Worm (Caenorhabditis elegans) whole organism, late embryonic: ENCODE measurements around the gene ZK381.2.

Experiments used
- C08G9.2 ChIP-seq: sonication (generic microtip); optimal IDR thresholded peaks from 2 replicates; lab custom pipeline; 2016; ENCODE audit warnings: mild to moderate bottlenecking, missing genetic modification characterization, moderate library complexity, missing compliant biosample characterization
- C38D4.7 ChIP-seq: fragments of 200-800 bp; sonication (Bioruptor generic); optimal IDR thresholded peaks from 2 replicates; lab custom pipeline; 2018; ENCODE audit warnings: mild to moderate bottlenecking, missing genetic modification characterization, moderate library complexity, missing compliant biosample characterization
- F13H6.1 ChIP-seq: sonication (generic microtip); optimal IDR thresholded peaks from 2 replicates; lab custom pipeline; 2016; ENCODE audit warnings: missing genetic modification characterization, missing compliant biosample characterization
- K02D7.2 ChIP-seq: sonication (generic microtip); optimal IDR thresholded peaks from 2 replicates; lab custom pipeline; 2017; ENCODE audit warnings: mild to moderate bottlenecking, missing genetic modification characterization, missing compliant biosample characterization
- K09A11.1 ChIP-seq: sonication (generic microtip); optimal IDR thresholded peaks from 2 replicates; lab custom pipeline; 2017; ENCODE audit warnings: antibody characterized with exemption, mild to moderate bottlenecking, missing genetic modification characterization, missing compliant biosample characterization; ENCODE audit not compliant: insufficient read depth
- T23F11.4 ChIP-seq: fragments of 200-800 bp; sonication (Bioruptor generic); optimal IDR thresholded peaks from 2 replicates; lab custom pipeline; 2018; ENCODE audit warnings: mild to moderate bottlenecking, missing genetic modification characterization, missing compliant biosample characterization
- Y22D7AL.16 ChIP-seq: sonication (generic microtip); optimal IDR thresholded peaks from 2 replicates; lab custom pipeline; 2016; ENCODE audit warnings: missing genetic modification characterization, missing compliant biosample characterization
- ahr-1 ChIP-seq: sonication (generic microtip); optimal IDR thresholded peaks from 2 replicates; lab custom pipeline; 2016; ENCODE audit warnings: missing genetic modification characterization, missing compliant biosample characterization
- ama-1 ChIP-seq: fragments of 150-350 bp; optimal IDR thresholded peaks from 2 replicates; lab custom pipeline; 2014
- ceh-14 ChIP-seq: sonication (generic microtip); optimal IDR thresholded peaks from 2 replicates; lab custom pipeline; 2016; ENCODE audit warnings: missing genotype, missing genetic modification characterization, missing compliant biosample characterization
- ceh-24 ChIP-seq: sonication (generic microtip); optimal IDR thresholded peaks from 2 replicates; lab custom pipeline; 2016; ENCODE audit warnings: mild to moderate bottlenecking, missing genetic modification characterization, missing compliant biosample characterization
- ceh-30 ChIP-seq: fragments of 150-350 bp; optimal IDR thresholded peaks from 2 replicates; lab custom pipeline; 2014; ENCODE audit warnings: missing biosample characterization, missing genetic modification characterization
- ceh-48 ChIP-seq: sonication (generic microtip); optimal IDR thresholded peaks from 2 replicates; lab custom pipeline; 2016; ENCODE audit warnings: missing genetic modification characterization, inconsistent platforms, missing compliant biosample characterization
- ceh-6 ChIP-seq: fragments of 200-800 bp; sonication (Bioruptor generic); optimal IDR thresholded peaks from 2 replicates; lab custom pipeline; 2018; ENCODE audit warnings: mild to moderate bottlenecking, missing genetic modification characterization, missing compliant biosample characterization
- dmd-4 ChIP-seq: sonication (generic microtip); optimal IDR thresholded peaks from 2 replicates; lab custom pipeline; 2016; ENCODE audit warnings: borderline replicate concordance, missing genetic modification characterization, missing compliant biosample characterization
- dve-1 ChIP-seq: sonication (generic microtip); optimal IDR thresholded peaks from 2 replicates; lab custom pipeline; 2017; ENCODE audit warnings: antibody characterized with exemption, mild to moderate bottlenecking, missing genetic modification characterization, missing compliant biosample characterization
- ets-4 ChIP-seq: sonication (generic microtip); optimal IDR thresholded peaks from 2 replicates; lab custom pipeline; 2016; ENCODE audit warnings: missing genetic modification characterization, missing compliant biosample characterization
- fkh-10 ChIP-seq: fragments of 150-350 bp; optimal IDR thresholded peaks from 2 replicates; lab custom pipeline; 2014; ENCODE audit warnings: missing biosample characterization, missing genetic modification reagents, missing genetic modification characterization
- gmeb-2 ChIP-seq: sonication (generic microtip); optimal IDR thresholded peaks from 2 replicates; lab custom pipeline; 2016; ENCODE audit warnings: missing genetic modification characterization, inconsistent platforms, missing compliant biosample characterization
- hlh-15 ChIP-seq: sonication (generic microtip); optimal IDR thresholded peaks from 2 replicates; lab custom pipeline; 2016; ENCODE audit warnings: missing genetic modification characterization, missing compliant biosample characterization
- hlh-30 ChIP-seq: sonication (generic microtip); optimal IDR thresholded peaks from 2 replicates; lab custom pipeline; 2017; ENCODE audit warnings: antibody characterized with exemption, missing genetic modification characterization, missing compliant biosample characterization; ENCODE audit not compliant: insufficient read depth
- hlh-6 ChIP-seq: sonication (generic microtip); optimal IDR thresholded peaks from 2 replicates; lab custom pipeline; 2016; ENCODE audit warnings: missing genotype, missing genetic modification characterization, missing compliant biosample characterization
- hlh-8 ChIP-seq: sonication (generic microtip); optimal IDR thresholded peaks from 2 replicates; lab custom pipeline; 2016; ENCODE audit warnings: missing genotype, missing genetic modification characterization, missing compliant biosample characterization
- madf-2 ChIP-seq: sonication (generic microtip); optimal IDR thresholded peaks from 2 replicates; lab custom pipeline; 2017; ENCODE audit warnings: missing genetic modification characterization, missing compliant biosample characterization
- mec-3 ChIP-seq: sonication (generic microtip); optimal IDR thresholded peaks from 2 replicates; lab custom pipeline; 2016; ENCODE audit warnings: borderline replicate concordance, missing genetic modification characterization, missing compliant biosample characterization
- nhr-11 ChIP-seq: fragments of 150-350 bp; optimal IDR thresholded peaks from 2 replicates; lab custom pipeline; 2014; ENCODE audit warnings: missing biosample characterization, missing genetic modification characterization
- odd-2 ChIP-seq: sonication (generic microtip); optimal IDR thresholded peaks from 2 replicates; lab custom pipeline; 2017; ENCODE audit warnings: antibody characterized with exemption, mild to moderate bottlenecking, missing genetic modification characterization, missing compliant biosample characterization
- pat-9 ChIP-seq: fragments of 200-800 bp; sonication (Bioruptor generic); optimal IDR thresholded peaks from 2 replicates; lab custom pipeline; 2018; ENCODE audit warnings: mild to moderate bottlenecking, missing genetic modification characterization, moderate library complexity, missing compliant biosample characterization
- pax-1 ChIP-seq: fragments of 150-350 bp; optimal IDR thresholded peaks from 2 replicates; lab custom pipeline; 2014; ENCODE audit warnings: missing biosample characterization, missing genetic modification characterization
- pha-2 ChIP-seq: sonication (generic microtip); optimal IDR thresholded peaks from 2 replicates; lab custom pipeline; 2017; ENCODE audit warnings: mild to moderate bottlenecking, missing genetic modification characterization, missing compliant biosample characterization
- pqm-1 ChIP-seq: sonication (generic microtip); optimal IDR thresholded peaks from 2 replicates; lab custom pipeline; 2016; ENCODE audit warnings: missing genetic modification characterization, missing compliant biosample characterization
- pros-1 ChIP-seq: fragments of 150-350 bp; optimal IDR thresholded peaks from 2 replicates; lab custom pipeline; 2014; ENCODE audit warnings: missing biosample characterization, missing genetic modification reagents, missing genetic modification characterization
- ref-2 ChIP-seq: sonication (generic microtip); optimal IDR thresholded peaks from 2 replicates; lab custom pipeline; 2016; ENCODE audit warnings: missing genetic modification characterization, missing compliant biosample characterization
- sdc-2 ChIP-seq: sonication (generic microtip); optimal IDR thresholded peaks from 2 replicates; lab custom pipeline; 2016; ENCODE audit warnings: missing genotype, missing genetic modification characterization, missing compliant biosample characterization
- sox-4 ChIP-seq: sonication (generic microtip); optimal IDR thresholded peaks from 2 replicates; lab custom pipeline; 2017; ENCODE audit warnings: mild to moderate bottlenecking, missing genetic modification characterization, inconsistent platforms, missing compliant biosample characterization
- syd-9 ChIP-seq: sonication (generic microtip); optimal IDR thresholded peaks from 2 replicates; lab custom pipeline; 2016; ENCODE audit warnings: mild to moderate bottlenecking, missing genetic modification characterization, moderate library complexity, missing compliant biosample characterization
- unc-42 ChIP-seq: sonication (generic microtip); optimal IDR thresholded peaks from 2 replicates; lab custom pipeline; 2016; ENCODE audit warnings: missing genotype, missing genetic modification characterization, missing compliant biosample characterization
- unc-55 ChIP-seq: sonication (generic microtip); optimal IDR thresholded peaks from 2 replicates; lab custom pipeline; 2017; ENCODE audit warnings: missing biosample characterization, missing genetic modification reagents, missing genetic modification characterization
- unc-86 ChIP-seq: sonication (generic microtip); optimal IDR thresholded peaks from 2 replicates; lab custom pipeline; 2016; ENCODE audit warnings: missing genetic modification characterization, missing compliant biosample characterization

The ZK381.2 gene

DNA sequence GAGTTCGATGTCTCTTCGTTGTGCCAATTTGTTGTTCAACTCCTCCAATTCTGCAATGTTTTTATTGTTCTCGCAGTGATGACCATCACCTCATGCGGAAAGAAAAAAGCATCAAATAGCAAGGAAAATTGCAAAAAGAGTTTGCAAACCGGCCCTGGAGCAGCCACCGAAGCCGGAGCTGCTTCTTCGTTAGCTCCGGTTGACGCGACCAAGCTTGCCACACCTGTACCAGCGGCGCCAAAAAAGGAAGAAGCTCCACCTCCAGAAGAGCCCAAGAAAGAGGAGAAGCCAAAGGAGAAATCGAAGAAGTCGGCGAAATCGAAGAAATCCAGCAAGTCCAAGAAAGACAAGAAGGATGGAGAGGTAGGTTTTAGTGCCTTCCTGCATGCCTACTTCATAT, 44.9 kb downstream of the ZK381.2 start:
- TF ChIP-seq hlh-30 (tag; lab: Kevin White, UChicago), result no peak
- TF ChIP-seq sdc-2 (tag; lab: Kevin White, UChicago), result no peak
- TF ChIP-seq hlh-15 (tag; lab: Kevin White, UChicago), result no peak
- TF ChIP-seq ceh-14 (tag; lab: Kevin White, UChicago), result no peak
- TF ChIP-seq ceh-48 (tag; lab: Kevin White, UChicago), result no peak
- TF ChIP-seq ceh-6 (GFP tag; lab: Kevin White, UChicago), result no peak
- TF ChIP-seq unc-86 (tag; lab: Kevin White, UChicago), result no peak
- TF ChIP-seq nhr-11 (tag; lab: Kevin White, UChicago), result no peak
- no peak for TF ChIP-seq ahr-1
- no peak for TF ChIP-seq pros-1 (tag; lab: Kevin White, UChicago)
- TF ChIP-seq hlh-6 (tag; lab: Kevin White, UChicago), result no peak
- TF ChIP-seq F13H6.1 (tag; lab: Kevin White, UChicago), result no peak
- TF ChIP-seq dve-1, result no peak
- TF ChIP-seq syd-9 (tag; lab: Kevin White, UChicago), result no peak
- TF ChIP-seq Y22D7AL.16 (tag; lab: Kevin White, UChicago), result no peak

DNA sequence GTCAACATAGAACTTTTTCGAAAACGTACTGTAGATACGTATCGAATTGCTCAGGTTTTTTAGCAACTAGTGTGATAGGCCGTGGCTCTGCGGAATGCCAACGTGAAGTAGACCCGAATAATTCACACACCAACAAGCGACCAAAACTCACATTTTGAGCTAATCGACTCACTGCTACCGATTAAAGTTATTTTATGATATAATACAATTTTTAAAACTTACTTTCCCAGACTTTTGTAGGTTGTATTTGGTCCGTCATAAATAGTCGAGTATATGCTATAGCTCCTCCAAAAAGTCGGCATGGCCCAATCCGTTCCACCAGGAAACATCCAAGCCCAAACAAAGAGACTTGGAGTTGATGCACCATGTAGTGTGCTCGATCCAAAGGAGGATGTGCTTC, 45.5 kb downstream of the ZK381.2 start, which contains the start of gene C25A8.1:
C25A8.1 (plus strand) TSS at position 301 of the 400 bp plus-strand sequence.
- TF ChIP-seq gmeb-2 (tag; lab: Kevin White, UChicago), result no peak
- TF ChIP-seq T23F11.4 (GFP tag; lab: Kevin White, UChicago), result no peak
- TF ChIP-seq madf-2 (tag; lab: Kevin White, UChicago), result no peak
- no peak for TF ChIP-seq dmd-4 (tag; lab: Kevin White, UChicago)
- TF ChIP-seq pax-1 (tag; lab: Kevin White, UChicago), result no peak
- TF ChIP-seq unc-42 (tag; lab: Kevin White, UChicago), result no peak
- no peak for TF ChIP-seq hlh-8 (tag; lab: Kevin White, UChicago)
- no peak for TF ChIP-seq pqm-1
- TF ChIP-seq pha-2, result no peak
- TF ChIP-seq ceh-24 (tag; lab: Kevin White, UChicago), result no peak
- TF ChIP-seq ceh-6 (GFP tag; lab: Kevin White, UChicago), result no peak
- TF ChIP-seq ceh-30 (tag; lab: Kevin White, UChicago), result no peak
- TF ChIP-seq fkh-10, result no peak
- TF ChIP-seq ets-4 (tag; lab: Kevin White, UChicago), result no peak
- no peak for TF ChIP-seq Y22D7AL.16 (tag; lab: Kevin White, UChicago)
- TF ChIP-seq C38D4.7 (GFP tag; lab: Kevin White, UChicago), result no peak
- TF ChIP-seq ama-1, result no peak

DNA sequence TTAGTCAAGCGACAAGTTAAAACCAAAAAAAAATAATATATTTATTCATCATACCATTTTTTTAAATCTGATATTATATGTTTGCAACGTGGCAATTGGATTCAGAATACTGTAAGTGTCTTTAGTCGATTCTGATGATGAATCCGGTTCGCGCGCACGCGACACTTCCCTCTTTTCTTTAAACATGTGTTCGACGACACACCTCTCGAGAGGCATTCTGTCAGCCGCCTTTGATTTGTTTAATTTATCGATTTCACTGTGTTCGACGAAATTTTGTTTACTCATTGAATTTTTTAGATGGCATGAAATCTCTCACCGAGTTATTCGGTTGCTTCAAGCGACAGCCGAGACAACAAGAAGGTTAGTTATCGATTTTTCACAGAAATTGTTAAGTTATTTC, 46.4 kb downstream of the ZK381.2 start, which contains the start of gene trxr-1:
trxr-1 (plus strand) TSS at position 227 of the 400 bp plus-strand sequence.
- TF ChIP-seq Y22D7AL.16 (tag; lab: Kevin White, UChicago), result no peak
- no peak for TF ChIP-seq unc-55 (GFP tag; lab: Kevin White, UChicago)
- TF ChIP-seq K09A11.1 (tag; lab: Kevin White, UChicago), result no peak

DNA sequence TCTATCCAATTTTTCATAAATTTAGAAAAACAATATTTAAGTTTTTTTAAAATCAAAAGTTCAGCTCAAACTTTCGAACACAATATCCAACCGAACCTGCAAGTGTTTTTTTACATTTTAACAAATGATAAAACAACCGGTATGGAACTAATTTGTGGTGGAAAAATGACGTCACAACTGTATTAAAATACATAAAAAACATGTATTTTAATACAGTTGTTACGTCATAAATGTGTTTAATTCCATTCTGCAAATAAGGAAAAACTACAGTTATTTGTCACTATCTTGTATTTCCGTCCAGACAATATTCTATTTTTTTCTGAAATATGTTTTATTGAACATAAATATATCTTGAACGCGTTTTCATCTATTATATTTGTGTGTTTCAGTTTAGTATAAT, 46.9 kb downstream of the ZK381.2 start:
- TF ChIP-seq fkh-10, result no peak
- no peak for TF ChIP-seq sox-4 (tag; lab: Kevin White, UChicago)
- no peak for TF ChIP-seq odd-2
- no peak for TF ChIP-seq C08G9.2 (tag; lab: Kevin White, UChicago)
- no peak for TF ChIP-seq dmd-4 (tag; lab: Kevin White, UChicago)
- no peak for TF ChIP-seq ceh-6 (GFP tag; lab: Kevin White, UChicago)
- no peak for TF ChIP-seq pat-9 (tag; lab: Kevin White, UChicago)
- TF ChIP-seq gmeb-2 (tag; lab: Kevin White, UChicago), result no peak
- TF ChIP-seq nhr-11 (tag; lab: Kevin White, UChicago), result no peak
- TF ChIP-seq madf-2 (tag; lab: Kevin White, UChicago), result no peak
- no peak for TF ChIP-seq K02D7.2 (tag; lab: Kevin White, UChicago)
- TF ChIP-seq pqm-1, result no peak
- TF ChIP-seq ceh-24 (tag; lab: Kevin White, UChicago), result no peak
- no peak for TF ChIP-seq ets-4 (tag; lab: Kevin White, UChicago)
- no peak for TF ChIP-seq Y22D7AL.16 (tag; lab: Kevin White, UChicago)
- TF ChIP-seq ref-2 (tag; lab: Kevin White, UChicago), result no peak
- no peak for TF ChIP-seq mec-3
